Fruit fly (Drosophila melanogaster) whole organism, pupa: Measurements from ENCODE around the gene brv2.

Source experiments
- CG10348 ChIP-seq: fragments of 200-800 bp; sonication (Bioruptor generic); IDR thresholded peaks from 2 replicates; pipeline ENCODE4 v1.3.6; 2022; ENCODE audit warnings: missing biosample characterization, missing genetic modification characterization
- CG12605 ChIP-seq: fragments of 200-800 bp; sonication (Bioruptor generic); IDR thresholded peaks from 2 replicates; pipeline ENCODE4 v1.3.6; 2022; ENCODE audit warnings: missing biosample characterization, missing genetic modification characterization
- CG13204 ChIP-seq: fragments of 200-800 bp; sonication (Bioruptor generic); optimal IDR thresholded peaks from 2 replicates; lab custom pipeline; 2018; ENCODE audit warnings: missing biosample characterization, mild to moderate bottlenecking, missing genetic modification characterization, moderate library complexity
- CG14655 ChIP-seq: fragments of 200-800 bp; sonication (Bioruptor generic); optimal IDR thresholded peaks from 3 replicates; lab custom pipeline; 2017; ENCODE audit warnings: mild to moderate bottlenecking, missing biosample characterization, missing genetic modification reagents, missing genetic modification characterization
- CG15710 ChIP-seq: fragments of 200-800 bp; sonication (Bioruptor generic); optimal IDR thresholded peaks from 2 replicates; lab custom pipeline; 2018; ENCODE audit warnings: missing biosample characterization, mild to moderate bottlenecking, missing genetic modification characterization, moderate library complexity
- CG17806 ChIP-seq: fragments of 200-800 bp; sonication (Bioruptor generic); optimal IDR thresholded peaks from 2 replicates; lab custom pipeline; 2018; ENCODE audit warnings: missing biosample characterization, mild to moderate bottlenecking, missing genetic modification characterization, moderate library complexity
- CG32121 ChIP-seq: fragments of 200-800 bp; sonication (Bioruptor generic); IDR thresholded peaks from 2 replicates; pipeline ENCODE4 v1.3.6; 2022; ENCODE audit warnings: missing biosample characterization, missing genetic modification characterization
- CG34367 ChIP-seq: fragments of 200-800 bp; sonication (Bioruptor generic); optimal IDR thresholded peaks from 2 replicates; lab custom pipeline; 2018; ENCODE audit warnings: missing biosample characterization, mild to moderate bottlenecking, missing genetic modification characterization
- CG4496 ChIP-seq: fragments of 200-800 bp; sonication (Bioruptor generic); IDR thresholded peaks from 3 replicates; pipeline ENCODE4 v1.3.6; 2022; ENCODE audit warnings: missing biosample characterization, missing genetic modification characterization
- CG8159 ChIP-seq: fragments of 200-800 bp; sonication (Bioruptor generic); optimal IDR thresholded peaks from 3 replicates; lab custom pipeline; 2018; ENCODE audit warnings: missing biosample characterization, mild to moderate bottlenecking, missing genetic modification characterization, moderate library complexity
- CG8301 ChIP-seq: fragments of 200-800 bp; sonication (Bioruptor generic); optimal IDR thresholded peaks from 2 replicates; lab custom pipeline; 2018; ENCODE audit warnings: missing biosample characterization, mild to moderate bottlenecking, missing genetic modification characterization
- CG9948 ChIP-seq: fragments of 200-800 bp; sonication (Bioruptor generic); optimal IDR thresholded peaks from 2 replicates; lab custom pipeline; 2018; ENCODE audit warnings: missing biosample characterization, mild to moderate bottlenecking, missing genetic modification characterization, moderate library complexity
- D1 ChIP-seq: fragments of 200-800 bp; sonication (Bioruptor generic); optimal IDR thresholded peaks from 2 replicates; lab custom pipeline; 2018; ENCODE audit warnings: missing biosample characterization, mild to moderate bottlenecking, missing genetic modification characterization, moderate library complexity
- EcR ChIP-seq: fragments of 200-800 bp; sonication (Bioruptor generic); optimal IDR thresholded peaks from 3 replicates; lab custom pipeline; 2019; ENCODE audit warnings: missing biosample characterization, missing genetic modification characterization, mild to moderate bottlenecking, moderate library complexity, missing genetic modification reagents
- Ets98B ChIP-seq: fragments of 200-800 bp; sonication (Bioruptor generic); IDR thresholded peaks from 2 replicates; pipeline ENCODE4 v1.3.6; 2022; ENCODE audit warnings: missing biosample characterization, missing genetic modification characterization
- Pif1A ChIP-seq: fragments of 200-800 bp; sonication (Bioruptor generic); optimal IDR thresholded peaks from 3 replicates; lab custom pipeline; 2016; ENCODE audit warnings: missing biosample characterization, missing genetic modification characterization
- Pif1B ChIP-seq: fragments of 200-800 bp; sonication (Bioruptor generic); optimal IDR thresholded peaks from 3 replicates; lab custom pipeline; 2016; ENCODE audit warnings: missing biosample characterization, missing genetic modification characterization
- Snoo ChIP-seq: fragments of 200-800 bp; sonication (Bioruptor generic); optimal IDR thresholded peaks from 3 replicates; lab custom pipeline; 2017; ENCODE audit warnings: missing biosample characterization, mild to moderate bottlenecking, missing genetic modification characterization, inconsistent platforms
- fd96Ca ChIP-seq: fragments of 200-800 bp; sonication (Bioruptor generic); IDR thresholded peaks from 3 replicates; pipeline ENCODE4 v1.3.6; 2022; ENCODE audit warnings: missing biosample characterization, missing genetic modification characterization
- gl ChIP-seq: fragments of 200-800 bp; sonication (Bioruptor generic); optimal IDR thresholded peaks from 2 replicates; lab custom pipeline; 2018; ENCODE audit warnings: missing biosample characterization, mild to moderate bottlenecking, missing genetic modification characterization
- rn ChIP-seq: fragments of 200-800 bp; sonication (Bioruptor generic); IDR thresholded peaks from 2 replicates; pipeline ENCODE4 v1.3.6; 2022; ENCODE audit warnings: missing biosample characterization, missing genetic modification characterization

Gene brv2

DNA sequence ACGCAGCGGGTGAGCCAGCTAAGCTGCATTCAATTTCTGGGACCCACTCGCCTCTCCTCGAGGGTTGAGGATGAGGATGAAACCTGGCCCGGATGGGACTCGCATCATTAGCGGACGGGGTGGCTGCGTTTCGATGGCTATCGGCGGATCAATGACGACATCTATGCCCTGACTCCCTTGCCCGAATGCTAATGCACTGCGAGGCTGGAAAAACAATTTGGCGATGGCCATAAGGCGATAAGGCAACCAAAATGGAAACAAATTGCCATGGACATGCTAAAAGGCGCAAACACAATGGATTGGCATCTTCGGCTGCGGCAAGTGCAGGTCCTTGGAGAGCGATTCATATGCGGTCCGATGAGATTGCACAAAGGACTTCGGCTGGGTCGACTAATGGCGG is 18.4 kb upstream of the brv2 start:
- no peak for TF ChIP-seq CG9948
- no peak for TF ChIP-seq CG10348
- no peak for TF ChIP-seq CG8301
- TF ChIP-seq CG34367 (tag; lab: Kevin White, UChicago), result no peak
- TF ChIP-seq Ets98B, result no peak

DNA sequence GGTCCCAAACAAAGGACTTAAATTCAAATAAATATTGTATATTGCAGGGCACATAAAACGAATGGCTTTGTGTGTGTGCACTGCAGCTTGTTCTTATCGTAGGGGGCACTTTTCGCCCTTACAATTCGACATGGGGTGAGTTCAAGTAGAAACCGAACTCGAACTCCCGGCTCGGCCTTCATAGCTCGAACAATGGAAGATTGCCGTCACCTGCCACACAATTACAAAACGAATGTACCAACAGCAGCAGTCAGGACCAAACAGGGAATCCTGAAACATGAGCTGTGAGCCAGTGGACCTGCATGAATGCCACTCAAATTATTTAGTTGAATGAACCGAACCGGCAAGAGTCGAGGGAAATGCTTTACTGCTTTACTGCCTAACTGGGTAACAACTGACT is 17.4 kb upstream of the brv2 start:
- TF ChIP-seq CG34367 (tag; lab: Kevin White, UChicago), result no peak
- TF ChIP-seq CG8159 (tag; lab: Kevin White, UChicago), result no peak
- no peak for TF ChIP-seq CG8301

- no peak for TF ChIP-seq CG13204 (GFP tag; lab: Kevin White, UChicago)
- TF ChIP-seq Snoo (tag; lab: Kevin White, UChicago), result no peak
- TF ChIP-seq CG17806 (tag; lab: Kevin White, UChicago), result no peak
- no peak for TF ChIP-seq CG34367 (tag; lab: Kevin White, UChicago)
- no peak for TF ChIP-seq CG8301
- no peak for TF ChIP-seq CG10348
- TF ChIP-seq Pif1B (GFP tag; lab: Kevin White, UChicago), result no peak
- TF ChIP-seq CG8159 (tag; lab: Kevin White, UChicago), result no peak
- no peak for TF ChIP-seq rn (GFP tag; lab: Robert Waterston, UW)
- no peak for TF ChIP-seq Ets98B
- TF ChIP-seq Pif1A, result no peak
- TF ChIP-seq fd96Ca, result no peak
- no peak for TF ChIP-seq CG12605 (GFP tag; lab: Robert Waterston, UW)
- TF ChIP-seq CG4496 (GFP tag; lab: Robert Waterston, UW), result no peak
Observed at dm6 chr3L:17359225-17359773, 14.8 kb upstream of the brv2 start, which contains the start of gene tap. Gene tap, plus strand, starts transcription at chr3L:17359682.

DNA sequence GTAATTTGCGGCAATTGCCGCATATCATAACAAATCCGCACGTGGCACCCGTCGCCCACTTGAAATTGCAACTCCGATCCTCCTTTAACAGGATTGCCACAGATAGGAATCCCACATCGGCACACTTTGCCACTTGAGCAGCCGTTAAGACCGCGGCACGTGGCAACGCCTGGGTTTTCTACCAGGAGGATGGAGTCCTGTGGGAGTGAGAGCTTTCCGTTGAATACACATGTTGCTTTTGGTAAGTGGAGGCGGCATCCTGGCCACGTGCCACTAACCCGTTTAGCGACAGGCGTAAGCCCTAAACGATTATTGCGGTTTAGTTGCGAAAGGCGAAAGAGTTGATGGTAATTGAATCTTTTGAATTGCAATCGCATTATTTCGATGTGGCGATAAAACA is 14.0 kb upstream of the brv2 start:
- no peak for TF ChIP-seq CG4496 (GFP tag; lab: Robert Waterston, UW)
- no peak for TF ChIP-seq CG9948

- TF ChIP-seq Snoo (tag; lab: Kevin White, UChicago) (no peak), Pif1B (GFP tag; lab: Kevin White, UChicago) (no peak), rn (GFP tag; lab: Robert Waterston, UW) (no peak), fd96Ca (no peak), Ets98B (no peak)
Observed at dm6 chr3L:17357431-17357830, 12.9 kb upstream of the brv2 start.

dm6 chr3L:17352812-17353211 is 8.3 kb upstream of the brv2 start:
- TF ChIP-seq gl (tag; lab: Kevin White, UChicago) (no peak), D1 (tag; lab: Kevin White, UChicago) (no peak), CG34367 (tag; lab: Kevin White, UChicago) (no peak), CG9948 (no peak), CG32121 (no peak), CG17806 (tag; lab: Kevin White, UChicago) (no peak), CG14655 (GFP tag; lab: Kevin White, UChicago) (no peak), Pif1A (no peak), CG8301 (no peak), CG15710 (no peak), fd96Ca (no peak), Pif1B (GFP tag; lab: Kevin White, UChicago) (no peak), CG13204 (GFP tag; lab: Kevin White, UChicago) (no peak)

dm6 chr3L:17351522-17351921 is 7.0 kb upstream of the brv2 start, which contains the start of gene CG7692:
Gene CG7692, plus strand, starts transcription at chr3L:17351822.
- TF ChIP-seq Ets98B, result no peak
- TF ChIP-seq Pif1B (GFP tag; lab: Kevin White, UChicago), result no peak
- no peak for TF ChIP-seq CG17806 (tag; lab: Kevin White, UChicago)
- TF ChIP-seq CG32121, result no peak
- no peak for TF ChIP-seq CG13204 (GFP tag; lab: Kevin White, UChicago)
- TF ChIP-seq CG34367 (tag; lab: Kevin White, UChicago), result no peak
- TF ChIP-seq Pif1A, result no peak
- no peak for TF ChIP-seq EcR (GFP tag; lab: Kevin White, UChicago)
- no peak for TF ChIP-seq fd96Ca
- no peak for TF ChIP-seq CG8159 (tag; lab: Kevin White, UChicago)
- no peak for TF ChIP-seq gl (tag; lab: Kevin White, UChicago)
- no peak for TF ChIP-seq CG8301
- no peak for TF ChIP-seq CG12605 (GFP tag; lab: Robert Waterston, UW)
- TF ChIP-seq CG14655 (GFP tag; lab: Kevin White, UChicago), result no peak
- TF ChIP-seq CG10348, result no peak
- no peak for TF ChIP-seq rn (GFP tag; lab: Robert Waterston, UW)
- no peak for TF ChIP-seq CG15710
- no peak for TF ChIP-seq CG4496 (GFP tag; lab: Robert Waterston, UW)
- TF ChIP-seq Snoo (tag; lab: Kevin White, UChicago), result no peak
- TF ChIP-seq, all 21 proteins: peak for 0

DNA sequence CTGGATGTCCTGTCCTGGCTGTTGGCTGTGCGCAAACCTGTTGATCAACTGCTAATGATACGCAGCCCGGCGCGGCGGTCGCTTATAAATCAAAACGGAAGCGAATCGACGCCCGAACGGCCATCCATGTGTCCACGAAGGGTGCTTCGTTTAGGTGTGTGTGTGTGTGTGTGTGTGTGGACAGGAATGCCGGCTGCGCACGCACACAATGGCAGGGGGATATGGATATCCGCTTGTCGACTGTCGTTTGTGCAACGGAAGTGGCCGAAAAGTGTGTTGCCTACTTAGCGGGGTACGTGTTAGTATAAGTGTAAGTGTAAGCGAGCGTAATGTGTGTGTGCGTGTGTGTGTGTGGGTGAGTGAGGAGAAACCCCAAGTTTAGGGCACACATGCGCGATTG is 5.1 kb upstream of the brv2 start, which contains the start of gene Mip:
Mip (minus strand) TSS at position 63 of the 400 bp plus-strand sequence.
- TF ChIP-seq CG14655 (GFP tag; lab: Kevin White, UChicago) (no peak), CG34367 (tag; lab: Kevin White, UChicago) (no peak), D1 (tag; lab: Kevin White, UChicago) (no peak)
